Worm (Caenorhabditis elegans) whole organism, late embryonic: ENCODE data around the gene C14E2.7.

Source experiments
- unc-3 ChIP-seq, 2 experiments: fragments of 200-800 bp in 1 of 2; sonication (Bioruptor generic) in 1 of 2; sonication (generic microtip) in 1 of 2; conservative IDR thresholded peaks in 1 of 2; optimal IDR thresholded peaks in 1 of 2; 2 replicates each; pipeline versions ENCODE4 v1.3.6 to Lab custom; 2016 to 2022; ENCODE audit warnings: missing compliant biosample characterization in 2 of 2, missing genetic modification characterization in 2 of 2, missing genetic modification reagents in 1 of 2

C14E2.7 gene

DNA sequence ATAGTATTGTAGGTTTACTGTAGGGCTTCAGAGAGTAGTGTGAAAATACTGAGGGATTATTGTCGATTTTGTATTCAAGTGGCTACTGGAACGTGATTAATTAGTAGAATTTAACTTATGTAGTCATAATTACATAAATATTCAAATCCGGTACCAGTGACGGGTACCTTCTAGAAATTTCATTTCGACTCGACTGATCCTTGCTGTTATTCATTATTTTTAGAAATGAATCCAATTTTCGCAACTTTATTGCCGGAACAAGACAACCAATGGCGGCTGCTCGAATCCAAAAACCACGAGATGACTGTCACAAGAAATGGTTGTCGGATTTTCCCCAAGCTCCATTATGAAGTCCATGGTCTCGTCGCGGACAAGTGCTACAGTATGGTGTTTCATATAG, 48.7 kb downstream of the C14E2.7 start, which contains the start of gene tbx-41:
Gene tbx-41 (plus strand): TSS at position 301 of the 400 bp plus-strand sequence.
- TF ChIP-seq unc-3 (GFP tag; conservative IDR thresholded peaks at IDR 0.05; lab: Robert Waterston, UW) (no peak), unc-3 (tag; optimal IDR thresholded peaks at IDR 0.05; lab: Kevin White, UChicago) (no peak)
- TF ChIP-seq, all 69 proteins: peak for 0
